Fruit fly (Drosophila melanogaster): ENCODE measurements around the gene mura.

mura gene

DNA sequence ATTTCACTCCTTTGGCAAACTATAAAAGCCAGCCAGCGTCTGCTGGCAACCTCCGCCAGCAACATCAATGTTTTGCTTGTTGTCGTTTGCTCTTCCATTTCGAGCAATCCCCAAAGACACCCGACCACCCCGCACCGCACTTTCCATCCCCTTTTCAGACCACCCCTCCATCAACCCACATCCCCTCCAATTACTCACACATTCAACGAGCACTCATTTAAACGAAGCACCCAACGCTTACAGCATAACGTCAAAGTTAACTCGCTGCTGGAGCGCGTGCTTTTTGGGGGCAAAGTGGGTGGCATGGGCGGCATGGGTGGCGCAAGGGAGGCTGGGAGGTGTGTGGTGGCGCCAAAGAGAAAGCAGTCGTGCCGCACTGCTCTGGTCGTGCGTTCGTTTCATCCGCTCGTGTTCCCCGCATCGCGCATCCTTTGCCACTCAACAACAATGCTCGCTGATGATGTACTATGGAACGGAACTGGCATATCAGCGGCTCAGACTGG, 60.5 kb downstream of the mura start:
- no peak for TF ChIP-seq noc (tag; optimal IDR thresholded peaks at IDR 0.05)

DNA sequence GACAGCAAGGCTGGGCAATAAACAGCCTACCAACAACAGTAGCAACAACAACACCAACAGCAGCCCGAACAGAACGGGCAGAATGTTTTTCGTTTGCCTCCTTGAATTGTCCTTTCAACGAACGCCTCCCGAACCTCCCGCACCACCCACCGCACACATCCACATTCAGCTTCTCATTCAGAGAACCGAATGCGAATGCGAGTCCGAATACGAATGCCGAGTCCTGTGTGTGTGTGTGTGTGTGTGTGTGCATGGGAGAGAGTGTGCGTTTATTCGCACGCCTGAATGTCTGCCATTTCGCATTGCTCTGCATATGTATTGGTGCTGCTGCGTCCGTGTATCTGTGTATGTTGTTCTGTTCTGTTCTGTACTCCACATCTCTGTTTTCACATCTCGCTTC, 63.1 kb downstream of the mura start:
- TF ChIP-seq noc (tag; optimal IDR thresholded peaks at IDR 0.05): no peak

dm6 chr3R:9487961-9488360, 63.6 kb downstream of the mura start:
- no peak for TF ChIP-seq noc (tag; optimal IDR thresholded peaks at IDR 0.05)

dm6 chr3R:9487561-9487960, 64.0 kb downstream of the mura start:
- TF ChIP-seq noc (tag; optimal IDR thresholded peaks at IDR 0.05): no peak

All from whole organism, larva.